Fruit fly (Drosophila melanogaster) Kc167 (cell line): ENCODE data around the gene COX7AL2.

Experiments used
- Myc ChIP-seq: fragments of >200 bp; optimal IDR thresholded peaks from 2 replicates; lab custom pipeline; 2017; ENCODE audit warnings: missing external identifiers
- h ChIP-seq: fragments of >200 bp; optimal IDR thresholded peaks from 3 replicates; lab custom pipeline; 2018; ENCODE audit warnings: missing external identifiers
- psq ChIP-seq: fragments of >200 bp; optimal IDR thresholded peaks from 2 replicates; lab custom pipeline; 2017; ENCODE audit warnings: missing external identifiers
- ttk ChIP-seq: sonication (Bioruptor generic); optimal IDR thresholded peaks from 2 replicates; lab custom pipeline; 2017; ENCODE audit warnings: missing external identifiers

DNA sequence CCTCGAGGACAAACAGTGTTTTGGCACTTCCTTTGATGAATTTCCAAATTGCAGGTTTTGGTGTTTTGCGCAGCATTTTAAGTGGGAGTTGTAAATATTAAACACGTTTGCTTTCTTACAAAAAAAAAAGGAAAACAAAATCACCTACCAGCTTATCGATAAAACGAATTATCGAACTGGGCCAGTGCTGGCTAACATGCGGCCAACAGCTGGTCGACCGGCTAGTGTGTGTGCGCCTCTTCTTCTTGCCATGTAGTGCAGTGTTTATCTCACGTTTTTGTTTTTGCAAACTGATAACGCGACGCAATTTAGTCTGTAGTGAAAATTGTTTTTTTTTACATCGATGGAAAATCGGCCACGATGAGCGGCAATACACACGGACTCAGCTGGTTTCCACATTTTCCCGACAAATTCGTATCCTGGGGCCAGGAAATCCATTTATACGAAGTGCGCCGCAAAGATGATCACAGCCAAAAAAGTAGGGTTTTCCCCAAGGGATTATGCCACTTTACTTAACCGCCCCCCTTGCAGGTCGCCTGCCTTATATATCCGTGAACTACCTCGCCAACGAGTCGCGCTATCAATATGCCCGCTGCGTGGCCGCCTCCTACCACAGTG, 19.5 kb upstream of the COX7AL2 start, which contains the start of the genes CG15386, CG42371 and mio:
- TF ChIP-seq ttk (lab: Kevin White, UChicago) (no peak), psq (no peak), Myc (no peak), h (lab: Kevin White, UChicago) (no peak)
